Fruit fly (Drosophila melanogaster): ENCODE measurements around the gene AsnS.

AsnS gene

dm6 chr3L:21175531-21176271 lies 2.8 kb downstream of the AsnS start (continued):
- TF ChIP-seq Adf1 (GFP tag; IDR thresholded peaks at IDR 0.05) (peak; percentile 35; the same call in 1 of the 2 replicates), Jarid2 (GFP tag; optimal IDR thresholded peaks at IDR 0.05) (peak; percentile 31), zfh1 (GFP tag; IDR thresholded peaks at IDR 0.05) (no peak), ssp (GFP tag; IDR thresholded peaks at IDR 0.05) (peak; percentile 50), CoRest (tag; optimal IDR thresholded peaks at IDR 0.05) (peak; percentile 39), CG17829 (tag; optimal IDR thresholded peaks at IDR 0.05) (peak; percentile 33), lab (GFP tag; optimal IDR thresholded peaks at IDR 0.05) (no peak), ase (GFP tag; IDR thresholded peaks at IDR 0.05) (no peak), grau (tag; optimal IDR thresholded peaks at IDR 0.05) (peak; percentile 12), CG4707 (GFP tag; optimal IDR thresholded peaks at IDR 0.05) (no peak), BEAF-32 (GFP tag; optimal IDR thresholded peaks at IDR 0.05) (peak; percentile 70), CG4617 (GFP tag; optimal IDR thresholded peaks at IDR 0.05; ENCODE audit: borderline replicate concordance) (peak; percentile 82), CG4360 (GFP tag; IDR thresholded peaks at IDR 0.05) (peak; percentile 49; the same call in 1 of the 2 replicates), unc-4 (GFP tag; IDR thresholded peaks at IDR 0.05; ENCODE audit: partially characterized antibody) (peak; percentile 55; the same call in 1 of the 2 replicates), run (tag; optimal IDR thresholded peaks at IDR 0.05) (no peak), vnd (GFP tag; IDR thresholded peaks at IDR 0.05; ENCODE audit: partially characterized antibody) (0 out of 3 replicates have a peak, but pooled peaks have one; percentile 29), CG10321 (GFP tag; IDR thresholded peaks at IDR 0.05) (0 out of 2 replicates have a peak, but pooled peaks have one; percentile 24), CG12391 (tag; optimal IDR thresholded peaks at IDR 0.05) (peak; percentile 32), pzg (GFP tag; optimal IDR thresholded peaks at IDR 0.05) (peak; percentile 93), Dfd (GFP tag; optimal IDR thresholded peaks at IDR 0.05) (no peak), bcd (GFP tag; optimal IDR thresholded peaks at IDR 0.05) (no peak), ewg (GFP tag; optimal IDR thresholded peaks at IDR 0.05) (peak; percentile 38), CG17612 (GFP tag; IDR thresholded peaks at IDR 0.05) (no peak), Bgb (GFP tag; IDR thresholded peaks at IDR 0.05; ENCODE audit: partially characterized antibody) (0 out of 2 replicates have a peak, but pooled peaks have one; percentile 4), trem (tag; optimal IDR thresholded peaks at IDR 0.05) (peak; percentile 77), jumu (GFP tag; optimal IDR thresholded peaks at IDR 0.05) (peak; percentile 26), wor (GFP tag; IDR thresholded peaks at IDR 0.05) (no peak), CG9797 (GFP tag; optimal IDR thresholded peaks at IDR 0.05) (peak; percentile 97), CG8478 (optimal IDR thresholded peaks at IDR 0.05) (peak; percentile 75), ttk (GFP tag; IDR thresholded peaks at IDR 0.05) (no peak), CG31441 (GFP tag; IDR thresholded peaks at IDR 0.05) (peak; percentile 13; the same call in 1 of the 2 replicates), CTCF (GFP tag; optimal IDR thresholded peaks at IDR 0.05) (peak; percentile 28), Rfx (GFP tag; IDR thresholded peaks at IDR 0.05) (0 out of 2 replicates have a peak, but pooled peaks have one; percentile 30), Pdp1 (GFP tag; optimal IDR thresholded peaks at IDR 0.05) (peak in 1 of 2 experiments; percentile 42), Hmr (GFP tag; optimal IDR thresholded peaks at IDR 0.05) (peak; percentile 39), hkb (optimal IDR thresholded peaks at IDR 0.05) (peak; percentile 70), hkb (GFP tag; IDR thresholded peaks at IDR 0.05) (no peak), Ravus (GFP tag; IDR thresholded peaks at IDR 0.05) (no peak), Dref (GFP tag; IDR thresholded peaks at IDR 0.05) (peak; percentile 61; the same call in 1 of the 2 replicates), CG13624 (GFP tag; optimal IDR thresholded peaks at IDR 0.05) (no peak), CG2712 (tag; optimal IDR thresholded peaks at IDR 0.05) (peak; percentile 56), Sin3A (optimal IDR thresholded peaks at IDR 0.05) (peak; percentile 95), pb (GFP tag; optimal IDR thresholded peaks at IDR 0.05) (no peak), CG2129 (GFP tag; IDR thresholded peaks at IDR 0.05; ENCODE audit: partially characterized antibody) (peak; percentile 11; the same call in 1 of the 2 replicates), CHES-1-like (GFP tag; optimal IDR thresholded peaks at IDR 0.05) (peak; percentile 24), CG1603 (tag; optimal IDR thresholded peaks at IDR 0.05) (peak; percentile 81), Blimp-1 (GFP tag; optimal IDR thresholded peaks at IDR 0.05) (no peak), PHDP (tag; optimal IDR thresholded peaks at IDR 0.05) (no peak), gem (tag; optimal IDR thresholded peaks at IDR 0.05) (peak; percentile 1)
